Worm (Caenorhabditis elegans) whole organism, L1 larva: ENCODE results near the gene cutl-1.

Experiments used
- F16B12.6 ChIP-seq: fragments of 150-350 bp; optimal IDR thresholded peaks from 2 replicates; lab custom pipeline; 2014; ENCODE audit warnings: missing biosample characterization, missing genetic modification characterization
- dsc-1 ChIP-seq: sonication (generic microtip); optimal IDR thresholded peaks from 2 replicates; lab custom pipeline; 2016; ENCODE audit warnings: mild to moderate bottlenecking, missing genetic modification characterization, missing compliant biosample characterization
- elt-3 ChIP-seq, 6 experiments: fragments of 150-350 bp in 1 of 6; sonication (generic microtip); optimal IDR thresholded peaks; 2 replicates each; lab custom pipeline; 2017 to 2018; ENCODE audit warnings: missing biosample characterization in 6 of 6, missing genetic modification characterization in 6 of 6, inconsistent platforms in 1 of 6
- fkh-8 ChIP-seq: sonication (generic microtip); optimal IDR thresholded peaks from 2 replicates; lab custom pipeline; 2016; ENCODE audit warnings: mild to moderate bottlenecking, missing genetic modification characterization, missing compliant biosample characterization
- jun-1 ChIP-seq: fragments of 150-350 bp; optimal IDR thresholded peaks from 2 replicates; lab custom pipeline; 2014; ENCODE audit warnings: missing biosample characterization, missing genetic modification reagents, missing genetic modification characterization
- lsy-2 ChIP-seq, 2 experiments: fragments of 150-350 bp; optimal IDR thresholded peaks; 2 replicates each; lab custom pipeline; 2014; ENCODE audit warnings: missing biosample characterization in 2 of 2, missing genetic modification characterization in 2 of 2
- mdl-1 ChIP-seq, 2 experiments: fragments of 150-350 bp; optimal IDR thresholded peaks; 2 replicates each; lab custom pipeline; 2014 to 2017; ENCODE audit warnings: missing biosample characterization in 2 of 2, missing genetic modification characterization in 2 of 2, inconsistent platforms in 1 of 2
- nhr-77 ChIP-seq: fragments of 150-350 bp; optimal IDR thresholded peaks from 2 replicates; lab custom pipeline; 2014; ENCODE audit warnings: missing biosample characterization, missing genetic modification characterization
- snpc-4 ChIP-seq: fragments of 150-350 bp; optimal IDR thresholded peaks from 2 replicates; lab custom pipeline; 2014; ENCODE audit warnings: missing biosample characterization, missing genetic modification characterization

ce11 chrV:13421697-13422096, 15.8 kb upstream of the cutl-1 start:
- TF ChIP-seq jun-1 (tag; lab: Kevin White, UChicago) = no peak
- no peak for TF ChIP-seq snpc-4 (tag; lab: Kevin White, UChicago)
- TF ChIP-seq dsc-1 (tag; lab: Kevin White, UChicago) = no peak
- TF ChIP-seq elt-3 (tag; optimal IDR thresholded peaks at IDR 0.05; lab: Kevin White, UChicago) = no peak
- TF ChIP-seq fkh-8 (tag; lab: Kevin White, UChicago) = no peak
- TF ChIP-seq mdl-1 (tag; optimal IDR thresholded peaks at IDR 0.05; lab: Kevin White, UChicago) = no peak
- no peak for TF ChIP-seq lsy-2 (tag; optimal IDR thresholded peaks at IDR 0.05; lab: Kevin White, UChicago)
- no peak for TF ChIP-seq F16B12.6 (tag; lab: Kevin White, UChicago)
- no peak for TF ChIP-seq nhr-77
